Fruit fly (Drosophila melanogaster) whole organism, embryonic: Measurements from ENCODE around the gene CG13309.

Experiments
- Ada2b ChIP-seq: fragments of 200-800 bp; sonication (Bioruptor generic); IDR thresholded peaks from 2 replicates; pipeline ENCODE4 v1.3.6; 2022; ENCODE audit warnings: missing biosample characterization, missing genetic modification characterization
- Bgb ChIP-seq: fragments of 200-800 bp; sonication (Bioruptor generic); IDR thresholded peaks from 2 replicates; pipeline ENCODE4 v1.3.6; 2022; ENCODE audit warnings: missing biosample characterization, missing genetic modification characterization; ENCODE audit not compliant: partially characterized antibody
- CG1024 ChIP-seq: fragments of 200-800 bp; sonication (Bioruptor generic); IDR thresholded peaks from 2 replicates; pipeline ENCODE4 v1.3.6; 2022; ENCODE audit warnings: missing biosample characterization, missing genetic modification characterization
- CG10431 ChIP-seq: fragments of 200-800 bp; sonication (Bioruptor generic); optimal IDR thresholded peaks from 3 replicates; lab custom pipeline; 2018; ENCODE audit warnings: missing biosample characterization, mild to moderate bottlenecking, missing genetic modification characterization
- CG10543 ChIP-seq: fragments of 200-800 bp; sonication (Bioruptor generic); optimal IDR thresholded peaks from 3 replicates; lab custom pipeline; 2017; ENCODE audit warnings: missing biosample characterization, mild to moderate bottlenecking, missing genetic modification characterization, moderate library complexity
- CG11247 ChIP-seq: fragments of 200-800 bp; sonication (Bioruptor generic); IDR thresholded peaks from 2 replicates; pipeline ENCODE4 v1.3.6; 2022; ENCODE audit warnings: missing biosample characterization, missing genetic modification characterization
- CG11695 ChIP-seq: fragments of 200-800 bp; sonication (Bioruptor generic); IDR thresholded peaks from 3 replicates; pipeline ENCODE4 v1.3.6; 2022; ENCODE audit warnings: missing biosample characterization, missing genetic modification characterization
- CG13296 ChIP-seq: fragments of 200-800 bp; sonication (Bioruptor generic); optimal IDR thresholded peaks from 3 replicates; lab custom pipeline; 2018; ENCODE audit warnings: missing biosample characterization, mild to moderate bottlenecking, missing genetic modification characterization
- CG14441 ChIP-seq: fragments of 200-800 bp; sonication (Bioruptor generic); IDR thresholded peaks from 2 replicates; pipeline ENCODE4 v1.3.6; 2022; ENCODE audit warnings: missing biosample characterization, missing genetic modification characterization
- CG14667 ChIP-seq: fragments of 200-800 bp; sonication (Bioruptor generic); IDR thresholded peaks from 2 replicates; pipeline ENCODE4 v1.3.6; 2022; ENCODE audit warnings: missing biosample characterization, missing genetic modification characterization
- CG15269 ChIP-seq: fragments of 200-800 bp; sonication (Bioruptor generic); optimal IDR thresholded peaks from 2 replicates; lab custom pipeline; 2018; ENCODE audit warnings: missing biosample characterization, mild to moderate bottlenecking, missing genetic modification characterization, moderate library complexity
- CG15696 ChIP-seq: fragments of 200-800 bp; sonication (Bioruptor generic); optimal IDR thresholded peaks from 2 replicates; lab custom pipeline; 2019; ENCODE audit warnings: missing biosample characterization, mild to moderate bottlenecking, missing genetic modification characterization, moderate library complexity
- CG18262 ChIP-seq: fragments of 200-800 bp; optimal IDR thresholded peaks from 3 replicates; lab custom pipeline; 2019; ENCODE audit warnings: missing biosample characterization, mild to moderate bottlenecking, missing genetic modification characterization, moderate library complexity
- CG3065 ChIP-seq: fragments of 200-800 bp; sonication (Bioruptor generic); optimal IDR thresholded peaks from 2 replicates; lab custom pipeline; 2016; ENCODE audit warnings: missing biosample characterization, missing genetic modification characterization
- CG31441 ChIP-seq: fragments of 200-800 bp; sonication (Bioruptor generic); IDR thresholded peaks from 2 replicates; pipeline ENCODE4 v1.3.6; 2022; ENCODE audit warnings: missing biosample characterization, missing genetic modification characterization
- CG5180 ChIP-seq: fragments of 200-800 bp; sonication (Bioruptor generic); optimal IDR thresholded peaks from 3 replicates; lab custom pipeline; 2017; ENCODE audit warnings: missing biosample characterization, missing genetic modification characterization, mild to moderate bottlenecking, moderate library complexity, missing genetic modification reagents
- CG6765 ChIP-seq: fragments of 200-800 bp; sonication (Bioruptor generic); optimal IDR thresholded peaks from 3 replicates; lab custom pipeline; 2017; ENCODE audit warnings: missing biosample characterization, mild to moderate bottlenecking, missing genetic modification characterization
- CG7786 ChIP-seq: fragments of 200-800 bp; sonication (Bioruptor generic); optimal IDR thresholded peaks from 2 replicates; lab custom pipeline; 2016; ENCODE audit warnings: missing biosample characterization, missing genetic modification characterization
- Camta ChIP-seq: fragments of 200-800 bp; sonication (Bioruptor generic); optimal IDR thresholded peaks from 2 replicates; lab custom pipeline; 2016; ENCODE audit warnings: missing biosample characterization, missing genetic modification characterization
- CoRest ChIP-seq: fragments of 200-800 bp; sonication (Bioruptor generic); optimal IDR thresholded peaks from 3 replicates; lab custom pipeline; 2018; ENCODE audit warnings: missing biosample characterization, mild to moderate bottlenecking, missing genetic modification characterization, moderate library complexity
- Dad ChIP-seq: fragments of 200-800 bp; sonication (Bioruptor generic); optimal IDR thresholded peaks from 3 replicates; lab custom pipeline; 2016; ENCODE audit warnings: missing biosample characterization, missing genetic modification characterization
- Fer2 ChIP-seq: fragments of 200-800 bp; sonication (Bioruptor generic); optimal IDR thresholded peaks from 2 replicates; lab custom pipeline; 2018; ENCODE audit warnings: missing biosample characterization, mild to moderate bottlenecking, missing genetic modification characterization, moderate library complexity
- Fer3 ChIP-seq: fragments of 200-800 bp; sonication (Bioruptor generic); optimal IDR thresholded peaks from 2 replicates; lab custom pipeline; 2018; ENCODE audit warnings: missing biosample characterization, mild to moderate bottlenecking, missing genetic modification characterization, moderate library complexity
- Hmr ChIP-seq: fragments of 200-800 bp; sonication (Bioruptor generic); optimal IDR thresholded peaks from 3 replicates; lab custom pipeline; 2017; ENCODE audit warnings: mild to moderate bottlenecking, missing biosample characterization, missing genetic modification reagents, missing genetic modification characterization
- Hr51 ChIP-seq, 2 experiments: fragments of 200-800 bp; sonication (Bioruptor generic); optimal IDR thresholded peaks; 2 replicates in 1 of 2; 3 replicates in 1 of 2; lab custom pipeline; 2016 to 2018; ENCODE audit warnings: missing biosample characterization in 2 of 2, missing genetic modification characterization in 2 of 2, mild to moderate bottlenecking in 1 of 2, moderate library complexity in 1 of 2
- Max ChIP-seq: fragments of 200-800 bp; sonication (Bioruptor generic); optimal IDR thresholded peaks from 2 replicates; lab custom pipeline; 2016; ENCODE audit warnings: missing biosample characterization, mild to moderate bottlenecking, missing genetic modification characterization
- Neu2 ChIP-seq: fragments of 200-800 bp; sonication (Bioruptor generic); optimal IDR thresholded peaks from 3 replicates; lab custom pipeline; 2016; ENCODE audit warnings: missing biosample characterization, missing genetic modification characterization, borderline replicate concordance
- Opbp ChIP-seq: fragments of 200-800 bp; sonication (Bioruptor generic); IDR thresholded peaks from 3 replicates; pipeline ENCODE4 v1.3.6; 2022; ENCODE audit warnings: missing biosample characterization, missing genetic modification characterization; ENCODE audit not compliant: partially characterized antibody
- Spps ChIP-seq: fragments of 200-800 bp; sonication (Bioruptor generic); optimal IDR thresholded peaks from 2 replicates; lab custom pipeline; 2018; ENCODE audit warnings: missing biosample characterization, mild to moderate bottlenecking, missing genetic modification characterization
- aop ChIP-seq: fragments of 200-800 bp; sonication (Bioruptor generic); IDR thresholded peaks from 2 replicates; pipeline ENCODE4 v1.3.6; 2022; ENCODE audit warnings: missing biosample characterization, missing genetic modification characterization
- ara ChIP-seq: fragments of 200-800 bp; sonication (Bioruptor generic); IDR thresholded peaks from 2 replicates; pipeline ENCODE4 v1.3.6; 2022; ENCODE audit warnings: missing biosample characterization, missing genetic modification characterization
- bowl ChIP-seq: fragments of 200-800 bp; sonication (Bioruptor generic); IDR thresholded peaks from 2 replicates; pipeline ENCODE4 v1.3.6; 2022; ENCODE audit warnings: missing biosample characterization, missing genetic modification characterization
- btn ChIP-seq: fragments of 200-800 bp; sonication (Bioruptor generic); optimal IDR thresholded peaks from 2 replicates; lab custom pipeline; 2016; ENCODE audit warnings: missing biosample characterization, missing genetic modification characterization
- cato ChIP-seq: fragments of 200-800 bp; sonication (Bioruptor generic); optimal IDR thresholded peaks from 2 replicates; lab custom pipeline; 2016; ENCODE audit warnings: missing biosample characterization, missing genetic modification characterization, borderline replicate concordance
- cg ChIP-seq: fragments of 200-800 bp; sonication (Bioruptor generic); optimal IDR thresholded peaks from 3 replicates; lab custom pipeline; 2019; ENCODE audit warnings: missing biosample characterization, mild to moderate bottlenecking, missing genetic modification characterization, moderate library complexity
- chif ChIP-seq, 2 experiments: fragments of 200-800 bp; sonication (Bioruptor generic); optimal IDR thresholded peaks; 3 replicates each; lab custom pipeline; 2016; ENCODE audit warnings: missing biosample characterization in 2 of 2, missing genetic modification characterization in 2 of 2
- dan ChIP-seq: fragments of 200-800 bp; sonication (Bioruptor generic); IDR thresholded peaks from 2 replicates; pipeline ENCODE4 v1.3.6; 2022; ENCODE audit warnings: missing biosample characterization, missing genetic modification characterization
- dmrt11E ChIP-seq: fragments of 200-800 bp; sonication (Bioruptor generic); optimal IDR thresholded peaks from 3 replicates; lab custom pipeline; 2018; ENCODE audit warnings: missing biosample characterization, mild to moderate bottlenecking, missing genetic modification characterization, moderate library complexity
- fru ChIP-seq: fragments of >200 bp; optimal IDR thresholded peaks from 2 replicates; lab custom pipeline; 2017
- grn ChIP-seq: fragments of 200-800 bp; sonication (Bioruptor generic); optimal IDR thresholded peaks from 3 replicates; lab custom pipeline; 2017; ENCODE audit warnings: missing biosample characterization, missing genetic modification characterization
- org-1 ChIP-seq: fragments of 200-800 bp; sonication (Bioruptor generic); optimal IDR thresholded peaks from 2 replicates; lab custom pipeline; 2017; ENCODE audit warnings: missing biosample characterization, missing genetic modification characterization
- p53 ChIP-seq: fragments of 200-800 bp; sonication (Bioruptor generic); optimal IDR thresholded peaks from 2 replicates; lab custom pipeline; 2016; ENCODE audit warnings: missing biosample characterization, missing genetic modification characterization
- pb ChIP-seq: fragments of 200-800 bp; sonication (Bioruptor generic); optimal IDR thresholded peaks from 3 replicates; lab custom pipeline; 2016; ENCODE audit warnings: missing biosample characterization, missing genetic modification characterization
- ranshi ChIP-seq: fragments of 200-800 bp; sonication (Bioruptor generic); IDR thresholded peaks from 2 replicates; pipeline ENCODE4 v1.3.6; 2022; ENCODE audit warnings: missing biosample characterization, missing genetic modification characterization
- scrt ChIP-seq: fragments of 200-800 bp; sonication (Bioruptor generic); optimal IDR thresholded peaks from 2 replicates; lab custom pipeline; 2018; ENCODE audit warnings: missing biosample characterization, mild to moderate bottlenecking, missing genetic modification characterization, moderate library complexity
- slbo ChIP-seq: fragments of 200-800 bp; sonication (Bioruptor generic); IDR thresholded peaks from 2 replicates; pipeline ENCODE4 v1.3.6; 2022; ENCODE audit warnings: missing biosample characterization, missing genetic modification characterization
- tgo ChIP-seq: fragments of 200-800 bp; sonication (Bioruptor generic); IDR thresholded peaks from 3 replicates; pipeline ENCODE4 v1.3.6; 2022; ENCODE audit warnings: missing biosample characterization, missing genetic modification characterization
- tin ChIP-seq: fragments of 200-800 bp; sonication (Bioruptor generic); optimal IDR thresholded peaks from 3 replicates; lab custom pipeline; 2016; ENCODE audit warnings: missing biosample characterization, missing genetic modification characterization
- ttk ChIP-seq: fragments of 200-800 bp; sonication (Bioruptor generic); IDR thresholded peaks from 2 replicates; pipeline ENCODE4 v2.1.2; 2022; ENCODE audit warnings: missing biosample characterization, missing genetic modification characterization
- wdn ChIP-seq: fragments of 200-800 bp; sonication (Bioruptor generic); IDR thresholded peaks from 2 replicates; pipeline ENCODE4 v1.3.6; 2022; ENCODE audit warnings: missing biosample characterization, missing genetic modification characterization

The CG13309 gene

dm6 chr3L:8765969-8766538 lies 44.1 kb upstream of the CG13309 start (continued):
- TF ChIP-seq CG7786 (GFP tag; lab: Kevin White, UChicago) (peak; percentile 98), dmrt11E (tag; lab: Kevin White, UChicago) (peak; percentile 98), ttk (peak; percentile 96), CG15696 (tag; lab: Kevin White, UChicago) (peak; percentile 64), CG15269 (peak; percentile 98), CG31441 (GFP tag; lab: Robert Waterston, UW) (peak; percentile 98), wdn (GFP tag; lab: Robert Waterston, UW) (peak; percentile 95), Hmr (GFP tag; lab: Kevin White, UChicago) (peak; percentile 99), Camta (GFP tag; lab: Kevin White, UChicago) (peak; percentile 91), Neu2 (peak; percentile 69), CG10543 (GFP tag; lab: Kevin White, UChicago) (peak; percentile 98), tgo (GFP tag; lab: Robert Waterston, UW) (peak; percentile 98), Ada2b (peak; percentile 98), Max (GFP tag; lab: Kevin White, UChicago) (peak; percentile 99), org-1 (GFP tag; lab: Kevin White, UChicago) (peak; percentile 99), chif (GFP tag; optimal IDR thresholded peaks at IDR 0.05; lab: Kevin White, UChicago) (peak; percentile 97 to 98), Dad (GFP tag; lab: Kevin White, UChicago) (peak; percentile 94), grn (GFP tag; lab: Kevin White, UChicago) (peak; percentile 71), Bgb (peak; percentile 47), CG1024 (GFP tag; lab: Robert Waterston, UW) (peak; percentile 91), CG5180 (GFP tag; lab: Kevin White, UChicago) (peak; percentile 90), CG14441 (GFP tag; lab: Robert Waterston, UW) (peak; percentile 98), CG6765 (GFP tag; lab: Kevin White, UChicago) (peak; percentile 88), scrt (GFP tag; lab: Kevin White, UChicago) (peak; percentile 86), cg (GFP tag; lab: Kevin White, UChicago) (peak; percentile 4), bowl (peak; percentile 90), cato (GFP tag; lab: Kevin White, UChicago) (peak; percentile 98), ranshi (GFP tag; lab: Robert Waterston, UW) (peak; percentile 97), CG11695 (peak; percentile 98), aop (GFP tag; lab: Robert Waterston, UW) (peak; percentile 87), Spps (tag; lab: Kevin White, UChicago) (peak; percentile 94), p53 (GFP tag; lab: Kevin White, UChicago) (peak; percentile 61), CG14667 (GFP tag; lab: Robert Waterston, UW) (peak; percentile 96), slbo (peak; percentile 98), Hr51 (GFP tag; optimal IDR thresholded peaks at IDR 0.05; lab: Kevin White, UChicago) (peak; percentile 96 to 99), Fer3 (peak; percentile 92), CG11247 (GFP tag; lab: Robert Waterston, UW) (peak; percentile 97), Fer2 (peak; percentile 59), pb (GFP tag; lab: Kevin White, UChicago) (peak; percentile 86), tin (GFP tag; lab: Kevin White, UChicago) (peak; percentile 98), Opbp (GFP tag; lab: Robert Waterston, UW) (no peak), CoRest (tag; lab: Kevin White, UChicago) (peak; percentile 100), dan (peak; percentile 89), btn (GFP tag; lab: Kevin White, UChicago) (peak; percentile 87), CG13296 (GFP tag; lab: Kevin White, UChicago) (peak; percentile 96), CG3065 (peak; percentile 96), ara (GFP tag; lab: Robert Waterston, UW) (peak; percentile 96), fru (lab: Kevin White, UChicago) (no peak), CG10431 (GFP tag; lab: Kevin White, UChicago) (peak; percentile 97), CG18262 (tag; lab: Kevin White, UChicago) (peak; percentile 99)
